Worm (Caenorhabditis elegans): ENCODE results near the gene M03B6.3.

M03B6.3 gene

ce11 chrX:13873324-13873933 lies 9.3 kb upstream of the M03B6.3 start:
- TF ChIP-seq dao-5 (tag; optimal IDR thresholded peaks at IDR 0.05) (no peak), W03F9.2 (tag; optimal IDR thresholded peaks at IDR 0.05) (no peak), him-1 (tag; optimal IDR thresholded peaks at IDR 0.05) (no peak)

- TF ChIP-seq dao-5 (tag; optimal IDR thresholded peaks at IDR 0.05) = no peak
- no peak for TF ChIP-seq W03F9.2 (tag; optimal IDR thresholded peaks at IDR 0.05)
- TF ChIP-seq him-1 (tag; optimal IDR thresholded peaks at IDR 0.05) = no peak
These were observed 7.0 kb upstream of the M03B6.3 start for ce11 chrX:13871110-13871509.

ce11 chrX:13858693-13859092 lies 5.4 kb downstream of the M03B6.3 start, which contains the start of gene M03B6.4:
M03B6.4 (plus strand) TSS chrX:13858841.
- TF ChIP-seq dao-5 (tag; optimal IDR thresholded peaks at IDR 0.05) (no peak), W03F9.2 (tag; optimal IDR thresholded peaks at IDR 0.05) (no peak), him-1 (tag; optimal IDR thresholded peaks at IDR 0.05) (no peak)

- TF ChIP-seq W03F9.2 (tag; optimal IDR thresholded peaks at IDR 0.05) (no peak), him-1 (tag; optimal IDR thresholded peaks at IDR 0.05) (no peak), dao-5 (tag; optimal IDR thresholded peaks at IDR 0.05) (no peak)
These were observed 8.2 kb downstream of the M03B6.3 start for ce11 chrX:13855928-13856327.

ce11 chrX:13852606-13853005 lies 11.5 kb downstream of the M03B6.3 start, which contains the start of gene mct-3:
mct-3 (plus strand) TSS chrX:13852906.
- TF ChIP-seq him-1 (tag; optimal IDR thresholded peaks at IDR 0.05) (no peak), dao-5 (tag; optimal IDR thresholded peaks at IDR 0.05) (no peak), W03F9.2 (tag; optimal IDR thresholded peaks at IDR 0.05) (no peak)

ce11 chrX:13851590-13851989 lies 12.5 kb downstream of the M03B6.3 start:
- TF ChIP-seq dao-5 (tag; optimal IDR thresholded peaks at IDR 0.05) (no peak), W03F9.2 (tag; optimal IDR thresholded peaks at IDR 0.05) (no peak), him-1 (tag; optimal IDR thresholded peaks at IDR 0.05) (no peak)

ce11 chrX:13850359-13850758 lies 13.7 kb downstream of the M03B6.3 start:
- TF ChIP-seq W03F9.2 (tag; optimal IDR thresholded peaks at IDR 0.05) = no peak
- no peak for TF ChIP-seq him-1 (tag; optimal IDR thresholded peaks at IDR 0.05)
- no peak for TF ChIP-seq dao-5 (tag; optimal IDR thresholded peaks at IDR 0.05)

ce11 chrX:13846024-13846423 lies 18.1 kb downstream of the M03B6.3 start:
- TF ChIP-seq W03F9.2 (tag; optimal IDR thresholded peaks at IDR 0.05) (no peak), him-1 (tag; optimal IDR thresholded peaks at IDR 0.05) (no peak), dao-5 (tag; optimal IDR thresholded peaks at IDR 0.05) (no peak)

- TF ChIP-seq him-1 (tag; optimal IDR thresholded peaks at IDR 0.05) = no peak
- TF ChIP-seq dao-5 (tag; optimal IDR thresholded peaks at IDR 0.05) = no peak
- no peak for TF ChIP-seq W03F9.2 (tag; optimal IDR thresholded peaks at IDR 0.05)
These were observed 20.4 kb downstream of the M03B6.3 start, which contains the start of gene M03B6.5 for ce11 chrX:13843676-13844075. M03B6.5 (plus strand) TSS chrX:13843976.

- no peak for TF ChIP-seq W03F9.2 (tag; optimal IDR thresholded peaks at IDR 0.05)
- no peak for TF ChIP-seq him-1 (tag; optimal IDR thresholded peaks at IDR 0.05)
- TF ChIP-seq dao-5 (tag; optimal IDR thresholded peaks at IDR 0.05) = no peak
These were observed 22.8 kb downstream of the M03B6.3 start, which contains the start of gene M03B6.1 for ce11 chrX:13841277-13841676. M03B6.1 (plus strand) TSS chrX:13841610.

ce11 chrX:13840336-13840735 lies 23.8 kb downstream of the M03B6.3 start:
- no peak for TF ChIP-seq W03F9.2 (tag; optimal IDR thresholded peaks at IDR 0.05)
- no peak for TF ChIP-seq him-1 (tag; optimal IDR thresholded peaks at IDR 0.05)
- TF ChIP-seq dao-5 (tag; optimal IDR thresholded peaks at IDR 0.05) = no peak

ce11 chrX:13838019-13838418 lies 26.1 kb downstream of the M03B6.3 start:
- no peak for TF ChIP-seq W03F9.2 (tag; optimal IDR thresholded peaks at IDR 0.05)
- no peak for TF ChIP-seq him-1 (tag; optimal IDR thresholded peaks at IDR 0.05)
- TF ChIP-seq dao-5 (tag; optimal IDR thresholded peaks at IDR 0.05) = no peak

- TF ChIP-seq dao-5 (tag; optimal IDR thresholded peaks at IDR 0.05) (no peak), him-1 (tag; optimal IDR thresholded peaks at IDR 0.05) (no peak), W03F9.2 (tag; optimal IDR thresholded peaks at IDR 0.05) (no peak)
These were observed 30.0 kb downstream of the M03B6.3 start, which contains the start of gene F19D8.2 for ce11 chrX:13834127-13834526. F19D8.2 (plus strand) TSS chrX:13834427.

ce11 chrX:13833448-13833847 lies 30.6 kb downstream of the M03B6.3 start:
- TF ChIP-seq him-1 (tag; optimal IDR thresholded peaks at IDR 0.05) = no peak
- TF ChIP-seq dao-5 (tag; optimal IDR thresholded peaks at IDR 0.05) = no peak
- TF ChIP-seq W03F9.2 (tag; optimal IDR thresholded peaks at IDR 0.05) = no peak

- no peak for TF ChIP-seq W03F9.2 (tag; optimal IDR thresholded peaks at IDR 0.05)
- no peak for TF ChIP-seq him-1 (tag; optimal IDR thresholded peaks at IDR 0.05)
- no peak for TF ChIP-seq dao-5 (tag; optimal IDR thresholded peaks at IDR 0.05)
These were observed 40.6 kb downstream of the M03B6.3 start, which contains the start of gene twk-23 for ce11 chrX:13823482-13823881. twk-23 (minus strand) TSS chrX:13823582.

Data from whole organism, L4/young adult.